Worm (Caenorhabditis elegans) whole organism, L1 larva: ENCODE results near the gene tmem-135.

Source experiments
- C04F5.9 ChIP-seq: sonication (generic microtip); optimal IDR thresholded peaks from 2 replicates; lab custom pipeline; 2016; ENCODE audit warnings: missing genetic modification characterization, missing compliant biosample characterization
- alr-1 ChIP-seq: fragments of 200-800 bp; sonication (Bioruptor generic); optimal IDR thresholded peaks from 2 replicates; lab custom pipeline; 2018; ENCODE audit warnings: borderline replicate concordance, mild to moderate bottlenecking, missing genetic modification characterization, missing compliant biosample characterization
- blmp-1 ChIP-seq: fragments of 150-350 bp; optimal IDR thresholded peaks from 2 replicates; lab custom pipeline; 2014; ENCODE audit warnings: missing biosample characterization, missing genetic modification characterization
- ceh-63 ChIP-seq: fragments of 200-800 bp; sonication (Bioruptor generic); optimal IDR thresholded peaks from 2 replicates; lab custom pipeline; 2018; ENCODE audit warnings: mild to moderate bottlenecking, missing genetic modification characterization, missing compliant biosample characterization
- ceh-82 ChIP-seq, 3 experiments: fragments of 150-350 bp in 1 of 3; sonication (generic microtip) in 2 of 3; optimal IDR thresholded peaks; 2 replicates each; lab custom pipeline; 2014 to 2017; ENCODE audit warnings: missing biosample characterization in 3 of 3, missing genetic modification characterization in 3 of 3
- dpl-1 ChIP-seq, 3 experiments: fragments of 150-350 bp in 2 of 3; sonication (generic microtip) in 1 of 3; optimal IDR thresholded peaks; 2 replicates each; lab custom pipeline; 2014 to 2017; ENCODE audit warnings: missing biosample characterization in 3 of 3, missing genetic modification characterization in 3 of 3, missing genetic modification reagents in 3 of 3
- ets-5 ChIP-seq: fragments of 200-800 bp; sonication (Bioruptor generic); IDR thresholded peaks from 2 replicates; pipeline ENCODE4 v1.3.6; 2022; ENCODE audit warnings: missing genetic modification characterization, missing compliant biosample characterization
- fkh-10 ChIP-seq: sonication (generic microtip); optimal IDR thresholded peaks from 2 replicates; lab custom pipeline; 2017; ENCODE audit warnings: missing biosample characterization, missing genetic modification reagents, missing genetic modification characterization
- fkh-4 ChIP-seq: sonication (generic microtip); optimal IDR thresholded peaks from 2 replicates; lab custom pipeline; 2016; ENCODE audit warnings: missing compliant biosample characterization, missing genetic modification characterization, borderline replicate concordance
- fkh-8 ChIP-seq: sonication (generic microtip); optimal IDR thresholded peaks from 2 replicates; lab custom pipeline; 2016; ENCODE audit warnings: mild to moderate bottlenecking, missing genetic modification characterization, missing compliant biosample characterization
- fos-1 ChIP-seq: fragments of 150-350 bp; optimal IDR thresholded peaks from 2 replicates; lab custom pipeline; 2014; ENCODE audit warnings: missing biosample characterization, missing genetic modification characterization
- hlh-17 ChIP-seq: fragments of 200-800 bp; sonication (Bioruptor generic); optimal IDR thresholded peaks from 2 replicates; lab custom pipeline; 2018; ENCODE audit warnings: missing genetic modification characterization, mild to moderate bottlenecking, missing compliant biosample characterization, moderate library complexity, borderline replicate concordance
- hlh-4 ChIP-seq: sonication (generic microtip); optimal IDR thresholded peaks from 2 replicates; lab custom pipeline; 2016; ENCODE audit warnings: mild to moderate bottlenecking, missing genetic modification characterization, missing compliant biosample characterization
- jun-1 ChIP-seq: fragments of 150-350 bp; optimal IDR thresholded peaks from 2 replicates; lab custom pipeline; 2014; ENCODE audit warnings: missing biosample characterization, missing genetic modification reagents, missing genetic modification characterization
- lin-14 ChIP-seq: fragments of 200-800 bp; sonication (Bioruptor generic); optimal IDR thresholded peaks from 2 replicates; lab custom pipeline; 2018; ENCODE audit warnings: mild to moderate bottlenecking, missing genetic modification characterization, moderate library complexity, missing compliant biosample characterization
- lin-15B ChIP-seq: fragments of 150-350 bp; sonication (generic microtip); optimal IDR thresholded peaks from 3 replicates; lab custom pipeline; 2014; ENCODE audit warnings: missing biosample characterization, missing genetic modification characterization
- lin-35 ChIP-seq, 2 experiments: fragments of 150-350 bp; optimal IDR thresholded peaks; 2 replicates each; lab custom pipeline; 2014; ENCODE audit warnings: missing biosample characterization in 2 of 2, missing genetic modification characterization in 2 of 2, missing genetic modification reagents in 2 of 2
- lin-39 ChIP-seq: fragments of 150-350 bp; optimal IDR thresholded peaks from 2 replicates; lab custom pipeline; 2014; ENCODE audit warnings: missing biosample characterization, missing genetic modification reagents, missing genetic modification characterization
- lsy-2 ChIP-seq, 2 experiments: fragments of 150-350 bp; optimal IDR thresholded peaks; 2 replicates each; lab custom pipeline; 2014; ENCODE audit warnings: missing biosample characterization in 2 of 2, missing genetic modification characterization in 2 of 2
- mdl-1 ChIP-seq, 2 experiments: fragments of 150-350 bp; optimal IDR thresholded peaks; 2 replicates each; lab custom pipeline; 2014 to 2017; ENCODE audit warnings: missing biosample characterization in 2 of 2, missing genetic modification characterization in 2 of 2, inconsistent platforms in 1 of 2
- mef-2 ChIP-seq: fragments of 150-350 bp; optimal IDR thresholded peaks from 2 replicates; lab custom pipeline; 2014; ENCODE audit warnings: missing biosample characterization, missing genetic modification characterization
- nhr-47 ChIP-seq: sonication (generic microtip); optimal IDR thresholded peaks from 2 replicates; lab custom pipeline; 2016; ENCODE audit warnings: mild to moderate bottlenecking, missing genetic modification characterization, moderate library complexity, missing compliant biosample characterization
- pag-3 ChIP-seq: sonication (generic microtip); optimal IDR thresholded peaks from 2 replicates; lab custom pipeline; 2017; ENCODE audit warnings: missing genetic modification characterization, mild to moderate bottlenecking, missing compliant biosample characterization, antibody characterized with exemption, borderline replicate concordance; ENCODE audit not compliant: insufficient read depth
- pax-3 ChIP-seq: fragments of 200-800 bp; sonication (Bioruptor generic); optimal IDR thresholded peaks from 2 replicates; lab custom pipeline; 2018; ENCODE audit warnings: mild to moderate bottlenecking, missing genetic modification characterization, moderate library complexity, missing compliant biosample characterization
- rnt-1 ChIP-seq: sonication (generic microtip); optimal IDR thresholded peaks from 2 replicates; lab custom pipeline; 2016; ENCODE audit warnings: mild to moderate bottlenecking, missing genetic modification characterization, moderate library complexity, missing compliant biosample characterization
- tbx-2 ChIP-seq: sonication (generic microtip); optimal IDR thresholded peaks from 2 replicates; lab custom pipeline; 2016; ENCODE audit warnings: missing genetic modification characterization, missing compliant biosample characterization
- unc-30 ChIP-seq: sonication (generic microtip); optimal IDR thresholded peaks from 2 replicates; lab custom pipeline; 2017; ENCODE audit warnings: missing biosample characterization, missing genetic modification characterization
- unc-62 ChIP-seq: fragments of 150-350 bp; optimal IDR thresholded peaks from 2 replicates; lab custom pipeline; 2014; ENCODE audit warnings: missing biosample characterization, missing genetic modification reagents, missing genetic modification characterization
- xbp-1 ChIP-seq: sonication (generic microtip); optimal IDR thresholded peaks from 2 replicates; lab custom pipeline; 2016; ENCODE audit warnings: missing genetic modification characterization, missing compliant biosample characterization
- zag-1 ChIP-seq: fragments of 150-350 bp; optimal IDR thresholded peaks from 2 replicates; lab custom pipeline; 2014; ENCODE audit warnings: missing biosample characterization, missing genetic modification characterization
- ztf-4 ChIP-seq: fragments of 150-350 bp; optimal IDR thresholded peaks from 2 replicates; lab custom pipeline; 2014; ENCODE audit warnings: missing biosample characterization, missing genetic modification characterization

Gene tmem-135

DNA sequence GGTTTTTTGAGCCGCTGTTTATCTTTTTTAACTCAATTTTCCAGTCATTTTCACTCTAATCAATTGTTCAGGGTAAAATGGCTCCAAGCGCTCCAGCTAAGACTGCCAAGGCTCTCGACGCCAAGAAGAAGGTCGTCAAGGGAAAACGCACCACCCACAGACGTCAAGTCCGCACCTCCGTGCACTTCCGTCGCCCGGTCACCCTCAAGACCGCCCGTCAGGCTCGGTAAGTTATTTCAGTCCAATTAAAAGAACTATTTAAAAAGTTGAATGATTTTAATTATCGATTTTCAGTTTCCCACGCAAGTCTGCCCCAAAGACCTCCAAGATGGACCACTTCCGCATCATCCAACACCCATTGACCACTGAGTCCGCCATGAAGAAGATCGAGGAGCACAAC, 41.6 kb downstream of the tmem-135 start, which contains the start of gene rpl-25.1:
Gene rpl-25.1, plus strand, starts transcription at position 72 of the 400 bp plus-strand sequence.
- TF ChIP-seq fkh-4 (tag; lab: Kevin White, UChicago) (no peak), zag-1 (tag; lab: Kevin White, UChicago) (no peak), fkh-8 (tag; lab: Kevin White, UChicago) (no peak), pax-3 (no peak), ceh-82 (tag; optimal IDR thresholded peaks at IDR 0.05; lab: Kevin White, UChicago) (no peak), mdl-1 (tag; optimal IDR thresholded peaks at IDR 0.05; lab: Kevin White, UChicago) (no peak), rnt-1 (no peak), C04F5.9 (tag; lab: Kevin White, UChicago) (no peak), lin-39 (tag; lab: Kevin White, UChicago) (no peak), hlh-17 (no peak), unc-30 (tag; lab: Kevin White, UChicago) (no peak), blmp-1 (tag; lab: Kevin White, UChicago) (no peak), unc-62 (GFP tag; lab: Kevin White, UChicago) (no peak), lin-35 (GFP tag; optimal IDR thresholded peaks at IDR 0.05; lab: Kevin White, UChicago) (no peak), dpl-1 (GFP tag; optimal IDR thresholded peaks at IDR 0.05; lab: Kevin White, UChicago) (no peak), jun-1 (no peak), ztf-4 (tag; lab: Kevin White, UChicago) (no peak)

DNA sequence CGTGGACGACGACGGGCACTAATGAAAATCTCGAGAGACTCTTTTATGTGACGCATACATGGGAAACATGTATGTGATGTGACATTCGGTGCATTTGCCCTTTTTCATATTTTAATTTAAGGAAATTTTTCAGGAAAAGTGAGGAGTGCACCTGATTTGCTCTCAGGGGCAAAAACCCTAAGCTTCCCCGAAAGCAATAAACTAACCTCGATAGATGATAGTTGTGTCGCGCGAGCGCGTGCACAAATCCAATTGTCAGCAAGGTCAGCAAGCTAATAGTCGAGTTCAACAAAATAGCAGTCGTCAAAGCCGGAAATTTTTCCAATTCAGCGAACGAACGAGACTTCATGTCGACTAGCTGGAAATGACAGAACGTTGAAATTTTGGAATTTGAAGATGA, 44.6 kb downstream of the tmem-135 start:
- TF ChIP-seq ceh-63: no peak
- TF ChIP-seq ztf-4 (tag; lab: Kevin White, UChicago): no peak
- peak; percentile 50 for TF ChIP-seq fkh-10 (GFP tag; lab: Kevin White, UChicago)
- TF ChIP-seq lin-14 (GFP tag; lab: Kevin White, UChicago): peak; percentile 52
- TF ChIP-seq tbx-2 (tag; lab: Kevin White, UChicago): no peak
- no peak for TF ChIP-seq ets-5 (GFP tag; lab: Robert Waterston, UW)
- TF ChIP-seq pag-3 (tag; lab: Kevin White, UChicago): no peak
- TF ChIP-seq jun-1: no peak
- TF ChIP-seq xbp-1 (tag; lab: Kevin White, UChicago): no peak
- TF ChIP-seq fos-1 (tag; lab: Kevin White, UChicago): no peak
- TF ChIP-seq hlh-4 (tag; lab: Kevin White, UChicago): no peak

DNA sequence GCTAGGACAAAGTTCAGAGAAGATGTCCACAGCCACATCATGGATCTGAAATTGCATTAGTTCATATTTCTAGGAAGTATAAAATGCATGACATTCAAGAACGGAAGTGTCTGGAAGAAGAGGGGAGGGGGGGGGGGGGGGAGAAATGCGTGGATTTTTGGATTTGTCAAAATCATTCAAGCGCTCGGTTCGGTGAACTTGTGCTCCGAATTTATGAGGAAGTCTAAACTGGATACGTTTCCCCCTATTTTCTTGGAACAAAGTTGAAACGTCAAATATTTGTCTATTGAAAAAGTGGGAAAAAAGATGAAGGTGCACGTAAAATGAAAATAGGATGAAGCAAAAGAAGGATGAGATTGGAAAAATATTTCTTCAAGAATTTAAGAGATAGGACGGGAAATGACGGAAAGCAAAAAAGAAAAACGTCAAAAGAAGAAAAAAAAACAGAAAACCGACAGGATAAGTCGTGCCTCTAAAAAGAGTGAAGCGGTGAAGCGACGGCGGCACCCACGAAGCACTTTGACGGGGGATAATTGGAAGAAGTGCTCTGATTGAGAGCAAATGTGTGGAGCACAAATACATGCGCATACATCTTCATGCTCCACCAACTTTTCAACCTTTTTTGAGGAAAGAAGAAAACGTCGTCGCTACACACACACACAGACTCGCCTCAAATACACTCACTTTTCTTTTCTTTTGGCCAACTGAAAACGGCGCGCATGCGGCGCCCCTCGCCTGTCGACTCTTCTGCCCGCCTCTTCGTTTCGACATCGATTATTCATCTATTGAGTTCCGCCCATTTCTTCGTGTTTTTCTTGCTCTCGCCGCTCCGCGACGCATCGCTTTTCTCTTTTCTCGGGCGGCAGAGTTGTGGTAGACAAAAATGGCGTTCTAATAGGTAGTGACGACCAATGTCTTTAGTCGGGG, 47.4 kb downstream of the tmem-135 start, which contains the start of gene F55D10.4:
Gene F55D10.4, minus strand, starts transcription at position 51 of the 927 bp plus-strand sequence.
- TF ChIP-seq mef-2 (tag; lab: Kevin White, UChicago) (no peak), lin-15B (tag; lab: Kevin White, UChicago) (no peak), fkh-8 (tag; lab: Kevin White, UChicago) (peak; percentile 54), unc-30 (tag; lab: Kevin White, UChicago) (no peak), nhr-47 (tag; lab: Kevin White, UChicago) (peak; percentile 19), alr-1 (tag; lab: Kevin White, UChicago) (no peak), lin-14 (GFP tag; lab: Kevin White, UChicago) (peak; percentile 66), lsy-2 (tag; optimal IDR thresholded peaks at IDR 0.05; lab: Kevin White, UChicago) (peak in 1 of 2 experiments; percentile 4)
